Fruit fly (Drosophila melanogaster) whole organism, embryonic: Measurements from ENCODE around the gene AOX1.

Source experiments
- Abd-B ChIP-seq: fragments of 200-800 bp; sonication (Bioruptor generic); optimal IDR thresholded peaks from 2 replicates; lab custom pipeline; 2018; ENCODE audit warnings: missing biosample characterization, mild to moderate bottlenecking, missing genetic modification characterization, moderate library complexity
- Atf-2 ChIP-seq: fragments of 200-800 bp; sonication (Bioruptor generic); optimal IDR thresholded peaks from 2 replicates; lab custom pipeline; 2016; ENCODE audit warnings: missing biosample characterization, missing genetic modification characterization
- CG10321 ChIP-seq: fragments of 200-800 bp; sonication (Bioruptor generic); IDR thresholded peaks from 2 replicates; pipeline ENCODE4 v1.3.6; 2022; ENCODE audit warnings: missing biosample characterization, missing genetic modification characterization
- CG12391 ChIP-seq: fragments of 200-800 bp; sonication (Bioruptor generic); optimal IDR thresholded peaks from 3 replicates; lab custom pipeline; 2018; ENCODE audit warnings: missing biosample characterization, mild to moderate bottlenecking, missing genetic modification characterization, moderate library complexity
- CG14710 ChIP-seq: fragments of 200-800 bp; sonication (Bioruptor generic); optimal IDR thresholded peaks from 3 replicates; lab custom pipeline; 2019; ENCODE audit warnings: missing biosample characterization, mild to moderate bottlenecking, missing genetic modification characterization, moderate library complexity
- CG15011 ChIP-seq: fragments of 200-800 bp; sonication (Bioruptor generic); optimal IDR thresholded peaks from 3 replicates; lab custom pipeline; 2018; ENCODE audit warnings: missing biosample characterization, mild to moderate bottlenecking, missing genetic modification characterization
- CG15073 ChIP-seq: fragments of 200-800 bp; sonication (Bioruptor generic); optimal IDR thresholded peaks from 2 replicates; lab custom pipeline; 2016; ENCODE audit warnings: missing biosample characterization, missing genetic modification characterization
- CG16813 ChIP-seq: fragments of 200-800 bp; sonication (Bioruptor generic); IDR thresholded peaks from 3 replicates; pipeline ENCODE4 v1.3.6; 2022; ENCODE audit warnings: missing biosample characterization, missing genetic modification characterization; ENCODE audit not compliant: partially characterized antibody
- CG17829 ChIP-seq: fragments of 200-800 bp; optimal IDR thresholded peaks from 2 replicates; lab custom pipeline; 2019; ENCODE audit warnings: missing biosample characterization, mild to moderate bottlenecking, missing genetic modification characterization, moderate library complexity
- CG18011 ChIP-seq: fragments of 200-800 bp; sonication (Bioruptor generic); optimal IDR thresholded peaks from 2 replicates; lab custom pipeline; 2017; ENCODE audit warnings: missing biosample characterization, missing genetic modification characterization, mild to moderate bottlenecking, moderate library complexity, missing genotype
- CG18262 ChIP-seq: fragments of 200-800 bp; optimal IDR thresholded peaks from 3 replicates; lab custom pipeline; 2019; ENCODE audit warnings: missing biosample characterization, mild to moderate bottlenecking, missing genetic modification characterization, moderate library complexity
- CG2116 ChIP-seq: fragments of 200-800 bp; sonication (Bioruptor generic); optimal IDR thresholded peaks from 3 replicates; lab custom pipeline; 2018; ENCODE audit warnings: missing biosample characterization, mild to moderate bottlenecking, missing genetic modification characterization
- CG33557 ChIP-seq: fragments of 200-800 bp; sonication (Bioruptor generic); optimal IDR thresholded peaks from 2 replicates; lab custom pipeline; 2019; ENCODE audit warnings: missing biosample characterization, mild to moderate bottlenecking, missing genetic modification characterization, moderate library complexity
- CG3838 ChIP-seq: fragments of 200-800 bp; sonication (Bioruptor generic); optimal IDR thresholded peaks from 3 replicates; lab custom pipeline; 2016; ENCODE audit warnings: missing biosample characterization, missing genetic modification characterization
- CG3995 ChIP-seq: fragments of 200-800 bp; sonication (Bioruptor generic); optimal IDR thresholded peaks from 3 replicates; lab custom pipeline; 2016; ENCODE audit warnings: missing biosample characterization, missing genetic modification characterization
- CG4820 ChIP-seq: fragments of 200-800 bp; sonication (Bioruptor generic); optimal IDR thresholded peaks from 3 replicates; lab custom pipeline; 2016; ENCODE audit warnings: missing biosample characterization, missing genetic modification characterization
- CG8281 ChIP-seq: fragments of 200-800 bp; sonication (Bioruptor generic); optimal IDR thresholded peaks from 2 replicates; lab custom pipeline; 2018; ENCODE audit warnings: missing biosample characterization, mild to moderate bottlenecking, missing genetic modification characterization, moderate library complexity
- CG8944 ChIP-seq: fragments of 200-800 bp; sonication (Bioruptor generic); optimal IDR thresholded peaks from 3 replicates; lab custom pipeline; 2016; ENCODE audit warnings: missing biosample characterization, missing genetic modification characterization
- CG9437 ChIP-seq: fragments of 200-800 bp; sonication (Bioruptor generic); optimal IDR thresholded peaks from 2 replicates; lab custom pipeline; 2018; ENCODE audit warnings: missing biosample characterization, mild to moderate bottlenecking, missing genetic modification characterization
- CTCF ChIP-seq: fragments of 200-800 bp; sonication (Bioruptor generic); optimal IDR thresholded peaks from 2 replicates; lab custom pipeline; 2017; ENCODE audit warnings: missing biosample characterization, mild to moderate bottlenecking, missing genetic modification characterization, moderate library complexity
- Dek ChIP-seq: fragments of 200-800 bp; sonication (Bioruptor generic); optimal IDR thresholded peaks from 3 replicates; lab custom pipeline; 2019; ENCODE audit warnings: missing biosample characterization, mild to moderate bottlenecking, missing genetic modification characterization, moderate library complexity
- Dp ChIP-seq: fragments of 200-800 bp; sonication (Bioruptor generic); optimal IDR thresholded peaks from 2 replicates; lab custom pipeline; 2018; ENCODE audit warnings: missing biosample characterization, mild to moderate bottlenecking, missing genetic modification characterization, moderate library complexity
- Ets65A ChIP-seq: fragments of 200-800 bp; sonication (Bioruptor generic); peaks from one replicate; lab custom pipeline; 2016; ENCODE audit warnings: missing biosample characterization, missing genetic modification characterization
- Gug ChIP-seq: fragments of 200-800 bp; sonication (Bioruptor generic); IDR thresholded peaks from 4 replicates; pipeline ENCODE4 v1.3.6; 2022; ENCODE audit warnings: missing biosample characterization, missing genetic modification characterization
- HLHmδ ChIP-seq: fragments of 200-800 bp; sonication (Bioruptor generic); optimal IDR thresholded peaks from 2 replicates; lab custom pipeline; 2018; ENCODE audit warnings: missing biosample characterization, mild to moderate bottlenecking, missing genetic modification characterization, moderate library complexity
- Hr3 ChIP-seq: fragments of 200-800 bp; sonication (Bioruptor generic); optimal IDR thresholded peaks from 3 replicates; lab custom pipeline; 2016; ENCODE audit warnings: missing biosample characterization, missing genetic modification characterization
- Kr ChIP-seq: fragments of 200-800 bp; sonication (Bioruptor generic); optimal IDR thresholded peaks from 2 replicates; lab custom pipeline; 2017; ENCODE audit warnings: missing biosample characterization, mild to moderate bottlenecking, missing genetic modification characterization
- Lhr ChIP-seq: fragments of 200-800 bp; sonication (Bioruptor generic); optimal IDR thresholded peaks from 3 replicates; lab custom pipeline; 2017; ENCODE audit warnings: mild to moderate bottlenecking, missing biosample characterization, missing genetic modification reagents, missing genetic modification characterization
- Mad ChIP-seq: fragments of 200-800 bp; sonication (Bioruptor generic); optimal IDR thresholded peaks from 2 replicates; lab custom pipeline; 2016; ENCODE audit warnings: missing biosample characterization, missing genetic modification characterization
- Myb ChIP-seq: fragments of 200-800 bp; sonication (Bioruptor generic); optimal IDR thresholded peaks from 2 replicates; lab custom pipeline; 2016; ENCODE audit warnings: missing biosample characterization, missing genetic modification characterization
- abd-A ChIP-seq: fragments of 200-800 bp; sonication (Bioruptor generic); optimal IDR thresholded peaks from 3 replicates; lab custom pipeline; 2019; ENCODE audit warnings: missing biosample characterization, mild to moderate bottlenecking, missing genetic modification characterization, moderate library complexity
- amos ChIP-seq: fragments of 200-800 bp; sonication (Bioruptor generic); IDR thresholded peaks from 2 replicates; pipeline ENCODE4 v1.3.6; 2022; ENCODE audit warnings: missing biosample characterization, missing genetic modification characterization; ENCODE audit not compliant: partially characterized antibody
- ara ChIP-seq: fragments of 200-800 bp; sonication (Bioruptor generic); IDR thresholded peaks from 2 replicates; pipeline ENCODE4 v1.3.6; 2022; ENCODE audit warnings: missing biosample characterization, missing genetic modification characterization
- ash1 ChIP-seq: fragments of 200-800 bp; sonication (Bioruptor generic); optimal IDR thresholded peaks from 2 replicates; lab custom pipeline; 2018; ENCODE audit warnings: missing biosample characterization, mild to moderate bottlenecking, missing genetic modification characterization
- cas ChIP-seq: fragments of 200-800 bp; sonication (Bioruptor generic); IDR thresholded peaks from 2 replicates; pipeline ENCODE4 v1.3.6; 2022; ENCODE audit warnings: missing biosample characterization, missing genetic modification characterization
- caup ChIP-seq: fragments of 200-800 bp; sonication (Bioruptor generic); optimal IDR thresholded peaks from 3 replicates; lab custom pipeline; 2017; ENCODE audit warnings: missing biosample characterization, mild to moderate bottlenecking, missing genetic modification characterization, moderate library complexity; ENCODE audit not compliant: severe bottlenecking
- chn ChIP-seq: fragments of 200-800 bp; sonication (Bioruptor generic); optimal IDR thresholded peaks from 2 replicates; lab custom pipeline; 2016; ENCODE audit warnings: missing biosample characterization, missing genetic modification characterization
- dimm ChIP-seq: fragments of 200-800 bp; sonication (Bioruptor generic); IDR thresholded peaks from 2 replicates; pipeline ENCODE4 v1.3.6; 2022; ENCODE audit warnings: missing biosample characterization, missing genetic modification characterization
- disco-r ChIP-seq: fragments of 200-800 bp; sonication (Bioruptor generic); optimal IDR thresholded peaks from 2 replicates; lab custom pipeline; 2016; ENCODE audit warnings: missing biosample characterization, missing genetic modification characterization
- gce ChIP-seq: fragments of 200-800 bp; sonication (Bioruptor generic); IDR thresholded peaks from 3 replicates; pipeline ENCODE4 v1.3.6; 2022; ENCODE audit warnings: missing biosample characterization, missing genetic modification characterization
- gro ChIP-seq: fragments of 200-800 bp; sonication (Bioruptor generic); optimal IDR thresholded peaks from 2 replicates; lab custom pipeline; 2016; ENCODE audit warnings: missing biosample characterization, missing genetic modification characterization
- nerfin-2 ChIP-seq: fragments of 200-800 bp; sonication (Bioruptor generic); IDR thresholded peaks from 2 replicates; pipeline ENCODE4 v1.3.6; 2022; ENCODE audit warnings: missing biosample characterization, missing genetic modification characterization; ENCODE audit not compliant: partially characterized antibody
- nmo ChIP-seq: fragments of 200-800 bp; sonication (Bioruptor generic); optimal IDR thresholded peaks from 2 replicates; lab custom pipeline; 2018; ENCODE audit warnings: missing biosample characterization, mild to moderate bottlenecking, missing genetic modification characterization, moderate library complexity
- pho ChIP-seq: fragments of 200-800 bp; sonication (Bioruptor generic); optimal IDR thresholded peaks from 2 replicates; lab custom pipeline; 2016; ENCODE audit warnings: missing biosample characterization, missing genetic modification characterization
- phol ChIP-seq: fragments of 200-800 bp; sonication (Bioruptor generic); optimal IDR thresholded peaks from 3 replicates; lab custom pipeline; 2018; ENCODE audit warnings: missing biosample characterization, mild to moderate bottlenecking, missing genetic modification characterization, moderate library complexity
- scrt ChIP-seq: fragments of 200-800 bp; sonication (Bioruptor generic); optimal IDR thresholded peaks from 2 replicates; lab custom pipeline; 2018; ENCODE audit warnings: missing biosample characterization, mild to moderate bottlenecking, missing genetic modification characterization, moderate library complexity
- sim ChIP-seq: fragments of 200-800 bp; sonication (Bioruptor generic); IDR thresholded peaks from 2 replicates; pipeline ENCODE4 v1.3.6; 2022; ENCODE audit warnings: missing biosample characterization, missing genetic modification characterization
- sisA ChIP-seq: fragments of 200-800 bp; sonication (Bioruptor generic); IDR thresholded peaks from 2 replicates; pipeline ENCODE4 v1.3.6; 2022; ENCODE audit warnings: missing biosample characterization, missing genetic modification characterization
- sob ChIP-seq: fragments of 200-800 bp; sonication (Bioruptor generic); IDR thresholded peaks from 2 replicates; pipeline ENCODE4 v1.3.6; 2022; ENCODE audit warnings: missing biosample characterization, missing genetic modification characterization
- stc ChIP-seq: fragments of 200-800 bp; sonication (Bioruptor generic); IDR thresholded peaks from 2 replicates; pipeline ENCODE4 v1.3.6; 2022; ENCODE audit warnings: missing biosample characterization, missing genetic modification characterization
- trh ChIP-seq: fragments of 200-800 bp; sonication (Bioruptor generic); optimal IDR thresholded peaks from 2 replicates; lab custom pipeline; 2016; ENCODE audit warnings: missing biosample characterization, missing genetic modification characterization
- zen2 ChIP-seq: fragments of 200-800 bp; sonication (Bioruptor generic); IDR thresholded peaks from 3 replicates; pipeline ENCODE4 v1.3.6; 2022; ENCODE audit warnings: missing biosample characterization, missing genetic modification characterization; ENCODE audit not compliant: partially characterized antibody

The AOX1 gene

DNA sequence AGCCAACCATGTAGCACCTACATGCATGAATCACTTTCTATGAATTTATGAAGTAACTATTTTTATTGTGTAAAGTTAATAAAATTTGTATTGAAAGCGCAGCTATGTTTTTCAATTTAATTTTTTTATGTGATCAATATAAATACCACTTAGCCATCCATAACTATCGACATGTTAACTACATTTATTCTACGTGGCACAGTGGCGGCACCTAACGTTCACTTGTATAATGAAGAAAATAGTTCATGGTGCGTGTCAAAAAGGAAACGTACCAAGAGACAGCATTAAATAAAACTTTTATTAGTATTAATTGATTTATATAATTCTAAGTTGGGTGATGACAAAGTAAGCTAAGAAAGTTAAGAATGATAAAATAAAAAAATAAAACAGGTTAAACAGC is 43.9 kb downstream of the AOX1 start (continued):
- TF ChIP-seq CG14710 (peak; percentile 11), chn (GFP tag; lab: Kevin White, UChicago) (no peak), scrt (no peak), CG9437 (no peak), phol (tag; lab: Kevin White, UChicago) (peak; percentile 7), Atf-2 (no peak), Abd-B (peak; percentile 32), Hr3 (GFP tag; lab: Kevin White, UChicago) (peak; percentile 22), CG15073 (GFP tag; lab: Kevin White, UChicago) (no peak), nmo (peak; percentile 9), CG8944 (GFP tag; lab: Kevin White, UChicago) (no peak), Ets65A (no peak), CG12391 (no peak), CG3838 (GFP tag; lab: Kevin White, UChicago) (no peak), nerfin-2 (GFP tag; lab: Robert Waterston, UW) (no peak), gro (GFP tag; lab: Kevin White, UChicago) (no peak), CG8281 (tag; lab: Kevin White, UChicago) (no peak)
- TF ChIP-seq, all 482 proteins: peak for 29

DNA sequence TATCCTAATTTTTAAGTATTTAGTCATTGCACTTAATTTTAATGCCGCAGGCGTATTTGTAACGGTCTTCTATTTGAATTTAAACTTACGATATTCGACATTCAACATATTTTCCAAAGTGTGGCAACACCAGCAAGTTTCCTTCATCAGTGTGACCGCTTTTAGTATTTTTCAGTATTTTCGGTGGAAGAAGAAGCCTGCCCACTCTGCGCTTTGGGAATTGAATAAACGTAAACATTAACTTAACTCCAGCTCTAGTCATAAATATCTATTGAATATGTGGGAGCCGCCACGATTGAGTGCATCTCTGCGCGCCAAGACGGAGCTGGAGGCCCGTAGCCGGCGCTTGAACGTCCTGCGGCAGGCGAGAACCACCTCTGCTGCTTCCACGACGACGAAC is 51.2 kb downstream of the AOX1 start, which contains the start of gene obe:
Gene obe (plus strand): TSS at position 185 of the 400 bp plus-strand sequence.
- TF ChIP-seq disco-r (GFP tag; lab: Kevin White, UChicago) (no peak), zen2 (GFP tag; lab: Robert Waterston, UW) (no peak), Lhr (GFP tag; lab: Kevin White, UChicago) (peak; percentile 90), CTCF (GFP tag; lab: Kevin White, UChicago) (peak; percentile 58), gce (GFP tag; lab: Robert Waterston, UW) (no peak), Dp (GFP tag; lab: Kevin White, UChicago) (peak; percentile 65), sisA (no peak), Gug (no peak), CG18262 (tag; lab: Kevin White, UChicago) (no peak), dimm (no peak), Dek (no peak), Mad (GFP tag; lab: Kevin White, UChicago) (no peak), ara (GFP tag; lab: Robert Waterston, UW) (no peak), CG17829 (tag; lab: Kevin White, UChicago) (peak; percentile 16), trh (no peak), CG8281 (tag; lab: Kevin White, UChicago) (no peak), CG3995 (GFP tag; lab: Kevin White, UChicago) (peak; percentile 48), CG15011 (GFP tag; lab: Kevin White, UChicago) (no peak), cas (no peak), stc (GFP tag; lab: Robert Waterston, UW) (no peak), amos (GFP tag; lab: Robert Waterston, UW) (0 out of 2 replicates have a peak, but pooled peaks have one; percentile 17), CG16813 (GFP tag; lab: Robert Waterston, UW) (no peak), CG33557 (GFP tag; lab: Kevin White, UChicago) (no peak), caup (GFP tag; lab: Kevin White, UChicago) (no peak), pho (GFP tag; lab: Kevin White, UChicago) (no peak), sob (GFP tag; lab: Robert Waterston, UW) (no peak), sim (GFP tag; lab: Robert Waterston, UW) (no peak), Kr (GFP tag; lab: Kevin White, UChicago) (no peak), Myb (GFP tag; lab: Kevin White, UChicago) (peak; percentile 99), CG2116 (GFP tag; lab: Kevin White, UChicago) (peak; percentile 24), ash1 (GFP tag; lab: Kevin White, UChicago) (no peak), CG4820 (GFP tag; lab: Kevin White, UChicago) (no peak), CG18011 (GFP tag; lab: Kevin White, UChicago) (no peak), HLHmδ (GFP tag; lab: Kevin White, UChicago) (no peak), CG10321 (no peak), abd-A (no peak)
